Fruit fly (Drosophila melanogaster): Measurements from ENCODE around the gene Mco4.

DNA sequence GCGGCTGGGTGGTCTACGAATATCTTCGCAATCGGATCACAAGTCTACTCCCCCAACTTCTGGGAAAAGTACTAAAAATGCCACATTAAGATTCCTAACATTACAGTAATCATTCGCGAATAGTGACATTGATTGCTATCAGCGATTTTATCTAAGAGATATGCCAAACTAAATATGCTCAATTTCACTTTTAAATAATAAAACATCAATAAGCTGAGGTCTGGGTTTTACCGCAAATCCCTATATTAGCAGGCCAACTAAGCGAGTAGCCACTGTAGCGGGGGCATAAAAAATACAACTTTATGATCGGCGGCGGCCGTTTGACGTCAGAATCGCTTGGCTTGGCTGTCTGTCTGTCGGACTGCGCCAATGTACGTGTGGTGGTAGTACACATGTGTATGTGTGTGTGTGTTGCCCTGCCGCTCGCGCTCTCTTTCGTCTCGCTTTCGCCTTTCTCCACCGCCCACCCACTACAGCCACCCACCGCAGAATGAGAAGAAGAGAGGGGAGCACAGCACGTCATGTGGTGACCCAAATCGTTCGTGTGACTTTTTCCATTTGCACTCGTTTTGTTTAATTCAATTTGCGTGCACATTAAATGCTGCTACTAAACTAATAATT is 24.4 kb upstream of the Mco4 start:
- peak; percentile 93 for TF ChIP-seq Sox102F (GFP tag; optimal IDR thresholded peaks at IDR 0.05)
- TF ChIP-seq acj6 (GFP tag; optimal IDR thresholded peaks at IDR 0.05): peak; percentile 91
- peak; percentile 64 for TF ChIP-seq CG16779 (tag; optimal IDR thresholded peaks at IDR 0.05)
- peak; percentile 89 for TF ChIP-seq achi (GFP tag; optimal IDR thresholded peaks at IDR 0.05)
- TF ChIP-seq Ets96B (tag; optimal IDR thresholded peaks at IDR 0.05): peak; percentile 75
- TF ChIP-seq CG34406 (GFP tag; optimal IDR thresholded peaks at IDR 0.05): peak; percentile 85
- peak; percentile 93 for TF ChIP-seq Smox (GFP tag; optimal IDR thresholded peaks at IDR 0.05)
- peak; percentile 94 for TF ChIP-seq esn (GFP tag; optimal IDR thresholded peaks at IDR 0.05)
- peak; percentile 6 for TF ChIP-seq CG9139 (GFP tag; optimal IDR thresholded peaks at IDR 0.05)
- TF ChIP-seq CG31627 (GFP tag; optimal IDR thresholded peaks at IDR 0.05): peak; percentile 97
- peak; percentile 83 for TF ChIP-seq CG11902 (GFP tag; optimal IDR thresholded peaks at IDR 0.05)
- TF ChIP-seq Blimp-1 (GFP tag; optimal IDR thresholded peaks at IDR 0.05): peak; percentile 75
- peak; percentile 97 for TF ChIP-seq Hr39 (GFP tag; optimal IDR thresholded peaks at IDR 0.05)
